Worm (Caenorhabditis elegans): ENCODE measurements around the gene Y24D9B.1.

- TF ChIP-seq nhr-84 (tag; optimal IDR thresholded peaks at IDR 0.05) (no peak), lsy-2 (tag; optimal IDR thresholded peaks at IDR 0.05) (no peak), jun-1 (tag; optimal IDR thresholded peaks at IDR 0.05) (no peak), sptf-1 (tag; optimal IDR thresholded peaks at IDR 0.05) (no peak), nhr-28 (tag; optimal IDR thresholded peaks at IDR 0.05) (no peak), nhr-12 (tag; optimal IDR thresholded peaks at IDR 0.05) (no peak), nhr-11 (tag; optimal IDR thresholded peaks at IDR 0.05) (no peak), egl-27 (tag; optimal IDR thresholded peaks at IDR 0.05) (no peak)
These were observed 24.6 kb upstream of the Y24D9B.1 start, which contains the start of gene F15E6.10 for ce11 chrIV:4292569-4292968.

Data from whole organism, L1 larva.